Fruit fly (Drosophila melanogaster) whole organism, embryonic: ENCODE results near the gene CG3348.

Source experiments
- Abd-B ChIP-seq: fragments of 200-800 bp; sonication (Bioruptor generic); optimal IDR thresholded peaks from 2 replicates; lab custom pipeline; 2018; ENCODE audit warnings: missing biosample characterization, mild to moderate bottlenecking, missing genetic modification characterization, moderate library complexity
- Adf1 ChIP-seq: fragments of 200-800 bp; sonication (Bioruptor generic); IDR thresholded peaks from 2 replicates; pipeline ENCODE4 v1.3.6; 2022; ENCODE audit warnings: missing biosample characterization, missing genetic modification characterization
- C15 ChIP-seq: fragments of 200-800 bp; sonication (Bioruptor generic); IDR thresholded peaks from 3 replicates; pipeline ENCODE4 v1.3.6; 2022; ENCODE audit warnings: missing biosample characterization, missing genetic modification characterization
- CG10147 ChIP-seq: fragments of 200-800 bp; sonication (Bioruptor generic); optimal IDR thresholded peaks from 2 replicates; lab custom pipeline; 2019; ENCODE audit warnings: missing biosample characterization, mild to moderate bottlenecking, missing genetic modification characterization, moderate library complexity
- CG10543 ChIP-seq: fragments of 200-800 bp; sonication (Bioruptor generic); optimal IDR thresholded peaks from 3 replicates; lab custom pipeline; 2017; ENCODE audit warnings: missing biosample characterization, mild to moderate bottlenecking, missing genetic modification characterization, moderate library complexity
- CG12219 ChIP-seq: fragments of 200-800 bp; sonication (Bioruptor generic); optimal IDR thresholded peaks from 3 replicates; lab custom pipeline; 2018; ENCODE audit warnings: missing biosample characterization, mild to moderate bottlenecking, missing genetic modification characterization
- CG12236 ChIP-seq: fragments of 200-800 bp; sonication (Bioruptor generic); optimal IDR thresholded peaks from 2 replicates; lab custom pipeline; 2016; ENCODE audit warnings: missing biosample characterization, missing genetic modification characterization
- CG1233 ChIP-seq: fragments of 200-800 bp; sonication (Bioruptor generic); optimal IDR thresholded peaks from 4 replicates; lab custom pipeline; 2018; ENCODE audit warnings: missing biosample characterization, mild to moderate bottlenecking, missing genetic modification characterization
- CG15011 ChIP-seq: fragments of 200-800 bp; sonication (Bioruptor generic); optimal IDR thresholded peaks from 3 replicates; lab custom pipeline; 2018; ENCODE audit warnings: missing biosample characterization, mild to moderate bottlenecking, missing genetic modification characterization
- CG15696 ChIP-seq: fragments of 200-800 bp; sonication (Bioruptor generic); optimal IDR thresholded peaks from 2 replicates; lab custom pipeline; 2019; ENCODE audit warnings: missing biosample characterization, mild to moderate bottlenecking, missing genetic modification characterization, moderate library complexity
- CG17612 ChIP-seq: fragments of 200-800 bp; sonication (Bioruptor generic); IDR thresholded peaks from 2 replicates; pipeline ENCODE4 v1.3.6; 2022; ENCODE audit warnings: missing biosample characterization, missing genetic modification characterization
- CG18599 ChIP-seq: fragments of 200-800 bp; sonication (Bioruptor generic); optimal IDR thresholded peaks from 3 replicates; lab custom pipeline; 2017; ENCODE audit warnings: missing biosample characterization, missing genetic modification characterization, mild to moderate bottlenecking, moderate library complexity, missing genetic modification reagents
- CG31441 ChIP-seq: fragments of 200-800 bp; sonication (Bioruptor generic); IDR thresholded peaks from 2 replicates; pipeline ENCODE4 v1.3.6; 2022; ENCODE audit warnings: missing biosample characterization, missing genetic modification characterization
- CG4854 ChIP-seq: fragments of 200-800 bp; sonication (Bioruptor generic); optimal IDR thresholded peaks from 2 replicates; lab custom pipeline; 2016; ENCODE audit warnings: missing biosample characterization, missing genetic modification characterization, inconsistent platforms
- CG5245 ChIP-seq: fragments of 200-800 bp; sonication (Bioruptor generic); optimal IDR thresholded peaks from 3 replicates; lab custom pipeline; 2016; ENCODE audit warnings: missing biosample characterization, missing genetic modification characterization
- CG6254 ChIP-seq: fragments of 200-800 bp; sonication (Bioruptor generic); optimal IDR thresholded peaks from 3 replicates; lab custom pipeline; 2017; ENCODE audit warnings: mild to moderate bottlenecking, missing biosample characterization, missing genetic modification reagents, missing genetic modification characterization
- CG7987 ChIP-seq: fragments of 200-800 bp; sonication (Bioruptor generic); optimal IDR thresholded peaks from 2 replicates; lab custom pipeline; 2018; ENCODE audit warnings: missing biosample characterization, mild to moderate bottlenecking, missing genetic modification characterization, moderate library complexity
- CG8290 ChIP-seq, 3 experiments: fragments of 200-800 bp; sonication (Bioruptor generic); optimal IDR thresholded peaks; 2 replicates each; lab custom pipeline; 2016 to 2019; ENCODE audit warnings: missing biosample characterization in 3 of 3, missing genetic modification characterization in 3 of 3, mild to moderate bottlenecking in 2 of 3, moderate library complexity in 1 of 3
- CG8765 ChIP-seq: fragments of 200-800 bp; sonication (Bioruptor generic); IDR thresholded peaks from 2 replicates; pipeline ENCODE4 v1.3.6; 2022; ENCODE audit warnings: missing biosample characterization, missing genetic modification characterization
- Chrac-16 ChIP-seq: fragments of 200-800 bp; sonication (Bioruptor generic); optimal IDR thresholded peaks from 3 replicates; lab custom pipeline; 2016; ENCODE audit warnings: missing biosample characterization, missing genetic modification characterization
- CoRest ChIP-seq: fragments of 200-800 bp; sonication (Bioruptor generic); optimal IDR thresholded peaks from 3 replicates; lab custom pipeline; 2018; ENCODE audit warnings: missing biosample characterization, mild to moderate bottlenecking, missing genetic modification characterization, moderate library complexity
- D19B ChIP-seq: fragments of 200-800 bp; sonication (Bioruptor generic); optimal IDR thresholded peaks from 2 replicates; lab custom pipeline; 2017; ENCODE audit warnings: missing biosample characterization, mild to moderate bottlenecking, missing genetic modification characterization
- Fer1 ChIP-seq: fragments of 200-800 bp; sonication (Bioruptor generic); optimal IDR thresholded peaks from 2 replicates; lab custom pipeline; 2017; ENCODE audit warnings: missing biosample characterization, mild to moderate bottlenecking, missing genetic modification characterization
- Fer3 ChIP-seq: fragments of 200-800 bp; sonication (Bioruptor generic); optimal IDR thresholded peaks from 2 replicates; lab custom pipeline; 2018; ENCODE audit warnings: missing biosample characterization, mild to moderate bottlenecking, missing genetic modification characterization, moderate library complexity
- NFAT ChIP-seq: fragments of 200-800 bp; sonication (Bioruptor generic); IDR thresholded peaks from 2 replicates; pipeline ENCODE4 v1.3.6; 2022; ENCODE audit warnings: missing biosample characterization, missing genetic modification characterization
- Nf-YB ChIP-seq: fragments of 200-800 bp; sonication (Bioruptor generic); optimal IDR thresholded peaks from 3 replicates; lab custom pipeline; 2019; ENCODE audit warnings: missing biosample characterization, mild to moderate bottlenecking, missing genetic modification characterization, moderate library complexity
- Ptx1 ChIP-seq: fragments of 200-800 bp; sonication (Bioruptor generic); IDR thresholded peaks from 2 replicates; pipeline ENCODE4 v1.3.6; 2022; ENCODE audit warnings: missing biosample characterization, missing genetic modification characterization
- Scr ChIP-seq: fragments of 200-800 bp; sonication (Bioruptor generic); IDR thresholded peaks from 2 replicates; pipeline ENCODE4 v1.3.6; 2022; ENCODE audit warnings: missing biosample characterization, missing genetic modification characterization; ENCODE audit not compliant: partially characterized antibody
- Sry-β ChIP-seq: fragments of 200-800 bp; sonication (Bioruptor generic); optimal IDR thresholded peaks from 2 replicates; lab custom pipeline; 2018; ENCODE audit warnings: missing biosample characterization, mild to moderate bottlenecking, missing genetic modification characterization, moderate library complexity
- Stat92E ChIP-seq, 3 experiments: fragments of >200 bp in 2 of 3; fragments of 200-800 bp in 1 of 3; sonication (Bioruptor generic) in 1 of 3; optimal IDR thresholded peaks; 2 replicates each; lab custom pipeline; 2017 to 2019; ENCODE audit warnings: missing biosample characterization in 3 of 3, missing genetic modification characterization in 3 of 3, mild to moderate bottlenecking in 1 of 3, moderate library complexity in 1 of 3
- ash1 ChIP-seq: fragments of 200-800 bp; sonication (Bioruptor generic); optimal IDR thresholded peaks from 2 replicates; lab custom pipeline; 2018; ENCODE audit warnings: missing biosample characterization, mild to moderate bottlenecking, missing genetic modification characterization
- bcd ChIP-seq: fragments of 200-800 bp; sonication (Bioruptor generic); optimal IDR thresholded peaks from 2 replicates; lab custom pipeline; 2017; ENCODE audit warnings: missing biosample characterization, mild to moderate bottlenecking, missing genetic modification characterization
- br ChIP-seq: fragments of >200 bp; optimal IDR thresholded peaks from 2 replicates; lab custom pipeline; 2017
- btn ChIP-seq: fragments of 200-800 bp; sonication (Bioruptor generic); optimal IDR thresholded peaks from 2 replicates; lab custom pipeline; 2016; ENCODE audit warnings: missing biosample characterization, missing genetic modification characterization
- caup ChIP-seq: fragments of 200-800 bp; sonication (Bioruptor generic); optimal IDR thresholded peaks from 3 replicates; lab custom pipeline; 2017; ENCODE audit warnings: missing biosample characterization, mild to moderate bottlenecking, missing genetic modification characterization, moderate library complexity; ENCODE audit not compliant: severe bottlenecking
- da ChIP-seq: fragments of 200-800 bp; sonication (Bioruptor generic); optimal IDR thresholded peaks from 2 replicates; lab custom pipeline; 2016; ENCODE audit warnings: missing biosample characterization, missing genetic modification characterization
- dm ChIP-seq: fragments of 200-800 bp; sonication (Bioruptor generic); optimal IDR thresholded peaks from 3 replicates; lab custom pipeline; 2016; ENCODE audit warnings: missing biosample characterization, missing genetic modification characterization
- fru ChIP-seq: fragments of >200 bp; optimal IDR thresholded peaks from 2 replicates; lab custom pipeline; 2017
- gem ChIP-seq: fragments of 200-800 bp; sonication (Bioruptor generic); optimal IDR thresholded peaks from 2 replicates; lab custom pipeline; 2019; ENCODE audit warnings: missing biosample characterization, mild to moderate bottlenecking, missing genetic modification characterization, moderate library complexity
- ham ChIP-seq: fragments of 200-800 bp; sonication (Bioruptor generic); IDR thresholded peaks from 2 replicates; pipeline ENCODE4 v1.3.6; 2022; ENCODE audit warnings: missing biosample characterization, missing genetic modification characterization
- lmd ChIP-seq: fragments of 200-800 bp; sonication (Bioruptor generic); IDR thresholded peaks from 2 replicates; pipeline ENCODE4 v1.3.6; 2022; ENCODE audit warnings: missing biosample characterization, missing genetic modification characterization
- luna ChIP-seq: fragments of 200-800 bp; sonication (Bioruptor generic); optimal IDR thresholded peaks from 2 replicates; lab custom pipeline; 2016; ENCODE audit warnings: missing biosample characterization, missing genetic modification characterization
- pb ChIP-seq: fragments of 200-800 bp; sonication (Bioruptor generic); optimal IDR thresholded peaks from 3 replicates; lab custom pipeline; 2016; ENCODE audit warnings: missing biosample characterization, missing genetic modification characterization
- peb ChIP-seq: fragments of 200-800 bp; sonication (Bioruptor generic); IDR thresholded peaks from 2 replicates; pipeline ENCODE4 v1.3.6; 2022; ENCODE audit warnings: missing biosample characterization, missing genetic modification characterization
- pnt ChIP-seq: fragments of 200-800 bp; sonication (Bioruptor generic); optimal IDR thresholded peaks from 3 replicates; lab custom pipeline; 2016; ENCODE audit warnings: missing biosample characterization, missing genetic modification characterization
- run ChIP-seq: fragments of 200-800 bp; sonication (Bioruptor generic); optimal IDR thresholded peaks from 3 replicates; lab custom pipeline; 2018; ENCODE audit warnings: missing biosample characterization, mild to moderate bottlenecking, missing genetic modification characterization
- schlank ChIP-seq: fragments of 200-800 bp; sonication (Bioruptor generic); optimal IDR thresholded peaks from 2 replicates; lab custom pipeline; 2018; ENCODE audit warnings: missing biosample characterization, mild to moderate bottlenecking, missing genetic modification characterization
- scrt ChIP-seq: fragments of 200-800 bp; sonication (Bioruptor generic); optimal IDR thresholded peaks from 2 replicates; lab custom pipeline; 2018; ENCODE audit warnings: missing biosample characterization, mild to moderate bottlenecking, missing genetic modification characterization, moderate library complexity
- stc ChIP-seq: fragments of 200-800 bp; sonication (Bioruptor generic); IDR thresholded peaks from 2 replicates; pipeline ENCODE4 v1.3.6; 2022; ENCODE audit warnings: missing biosample characterization, missing genetic modification characterization
- vnd ChIP-seq: fragments of 200-800 bp; sonication (Bioruptor generic); IDR thresholded peaks from 3 replicates; pipeline ENCODE4 v1.3.6; 2022; ENCODE audit warnings: missing biosample characterization, missing genetic modification characterization; ENCODE audit not compliant: partially characterized antibody
- zfh2 ChIP-seq: fragments of 200-800 bp; sonication (Bioruptor generic); optimal IDR thresholded peaks from 2 replicates; lab custom pipeline; 2016; ENCODE audit warnings: missing biosample characterization, missing genetic modification characterization

CG3348 gene

DNA sequence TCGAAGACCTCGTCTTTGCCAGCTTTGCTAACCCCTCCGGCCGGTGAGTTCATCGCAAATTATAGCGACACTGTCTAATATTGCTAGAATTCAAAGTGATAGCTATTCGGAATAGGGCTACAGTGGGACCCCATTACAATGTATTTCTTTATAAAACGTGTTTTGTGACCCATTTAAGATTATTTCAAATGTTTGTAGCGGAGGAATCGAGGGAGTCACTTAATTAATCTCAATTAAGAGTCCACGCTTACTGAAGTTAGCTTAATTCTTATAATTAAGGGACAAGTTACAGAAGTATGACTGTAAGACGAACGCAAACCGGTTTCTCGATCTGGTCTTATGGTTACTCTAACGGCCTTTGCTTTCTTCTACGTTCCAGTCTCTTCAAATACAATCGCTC is 2.4 kb downstream of the CG3348 start (continued):
- TF ChIP-seq CG8765 (GFP tag; lab: Robert Waterston, UW) (peak; percentile 30; the same call in 1 of the 2 replicates), fru (lab: Kevin White, UChicago) (no peak), dm (GFP tag; lab: Kevin White, UChicago) (no peak), CG10147 (GFP tag; lab: Kevin White, UChicago) (peak; percentile 50), pb (no peak), ham (GFP tag; lab: Robert Waterston, UW) (no peak), C15 (no peak), zfh2 (GFP tag; lab: Kevin White, UChicago) (peak; percentile 61), CG1233 (GFP tag; lab: Kevin White, UChicago) (peak; percentile 4), peb (no peak), D19B (GFP tag; lab: Kevin White, UChicago) (peak; percentile 11), stc (GFP tag; lab: Robert Waterston, UW) (no peak), CG10543 (GFP tag; lab: Kevin White, UChicago) (peak; percentile 37), Sry-β (GFP tag; lab: Kevin White, UChicago) (no peak), CG7987 (GFP tag; lab: Kevin White, UChicago) (peak; percentile 74), CoRest (no peak), run (tag; lab: Kevin White, UChicago) (no peak), da (GFP tag; lab: Kevin White, UChicago) (no peak), Abd-B (GFP tag; lab: Kevin White, UChicago) (no peak), pnt (GFP tag; lab: Kevin White, UChicago) (peak; percentile 10), Chrac-16 (GFP tag; lab: Kevin White, UChicago) (peak; percentile 21), CG8290 (GFP tag; optimal IDR thresholded peaks at IDR 0.05; lab: Kevin White, UChicago) (peak; percentile 7), CG8290 (tag; optimal IDR thresholded peaks at IDR 0.05; lab: Kevin White, UChicago) (peak in 1 of 2 experiments; percentile 56), gem (peak; percentile 64), CG12236 (GFP tag; lab: Kevin White, UChicago) (no peak), vnd (GFP tag; lab: Robert Waterston, UW) (no peak), bcd (peak; percentile 49), btn (GFP tag; lab: Kevin White, UChicago) (no peak), CG17612 (GFP tag; lab: Robert Waterston, UW) (no peak), Scr (GFP tag; lab: Robert Waterston, UW) (no peak), Stat92E (GFP tag; optimal IDR thresholded peaks at IDR 0.05; lab: Kevin White, UChicago) (no peak), CG31441 (GFP tag; lab: Robert Waterston, UW) (peak; percentile 22; the same call in 1 of the 2 replicates), NFAT (GFP tag; lab: Robert Waterston, UW) (peak; percentile 38; the same call in 1 of the 2 replicates), ash1 (GFP tag; lab: Kevin White, UChicago) (no peak), CG15696 (tag; lab: Kevin White, UChicago) (peak; percentile 51), schlank (tag; lab: Kevin White, UChicago) (peak; percentile 13), Nf-YB (GFP tag; lab: Kevin White, UChicago) (no peak), Ptx1 (GFP tag; lab: Robert Waterston, UW) (peak; percentile 31; the same call in 1 of the 2 replicates), CG5245 (GFP tag; lab: Kevin White, UChicago) (no peak), caup (GFP tag; lab: Kevin White, UChicago) (no peak), lmd (GFP tag; lab: Robert Waterston, UW) (peak; percentile 44; the same call in 1 of the 2 replicates), scrt (GFP tag; lab: Kevin White, UChicago) (peak; percentile 50), CG12219 (GFP tag; lab: Kevin White, UChicago) (peak; percentile 35), br (lab: Kevin White, UChicago) (no peak), luna (GFP tag; lab: Kevin White, UChicago) (no peak), CG6254 (GFP tag; lab: Kevin White, UChicago) (no peak), CG18599 (GFP tag; lab: Kevin White, UChicago) (peak; percentile 61), Fer3 (peak; percentile 58), CG15011 (GFP tag; lab: Kevin White, UChicago) (no peak), Adf1 (no peak), Fer1 (GFP tag; lab: Kevin White, UChicago) (peak; percentile 51), CG4854 (GFP tag; lab: Kevin White, UChicago) (no peak)
